Fruit fly (Drosophila melanogaster) whole organism, embryonic: Measurements from ENCODE around the gene Etfb.

Source experiments
- CG13775 ChIP-seq: fragments of 200-800 bp; sonication (Bioruptor generic); optimal IDR thresholded peaks from 3 replicates; lab custom pipeline; 2017; ENCODE audit warnings: missing biosample characterization, mild to moderate bottlenecking, missing genetic modification characterization
- Ets97D ChIP-seq: fragments of 200-800 bp; sonication (Bioruptor generic); optimal IDR thresholded peaks from 3 replicates; lab custom pipeline; 2016; ENCODE audit warnings: missing biosample characterization, missing genetic modification characterization

- TF ChIP-seq Ets97D (GFP tag; lab: Kevin White, UChicago) (peak; percentile 76), CG13775 (GFP tag; lab: Kevin White, UChicago) (peak; percentile 83)
These were observed at the start of gene Etfb, which contains the start of gene CG7789 for dm6 chr3R:29802753-29803313.
